Worm (Caenorhabditis elegans) whole organism, young adult: ENCODE measurements around the gene K09G1.2.

Experiments used
- F55B11.4 ChIP-seq: sonication (generic microtip); optimal IDR thresholded peaks from 2 replicates; lab custom pipeline; 2016; ENCODE audit warnings: missing compliant biosample characterization, missing genetic modification characterization, borderline replicate concordance; ENCODE audit not compliant: insufficient read depth
- K12H6.12 ChIP-seq: fragments of 200-800 bp; sonication (Bioruptor generic); optimal IDR thresholded peaks from 2 replicates; lab custom pipeline; 2018; ENCODE audit warnings: mild to moderate bottlenecking, missing genetic modification characterization, missing compliant biosample characterization
- cebp-2 ChIP-seq: fragments of 200-800 bp; sonication (Bioruptor generic); IDR thresholded peaks from 2 replicates; pipeline ENCODE4 v1.3.6; 2022; ENCODE audit warnings: missing genetic modification characterization, missing compliant biosample characterization
- egl-44 ChIP-seq: fragments of 200-800 bp; sonication (Bioruptor generic); IDR thresholded peaks from 2 replicates; pipeline ENCODE4 v1.3.6; 2022; ENCODE audit warnings: missing genetic modification reagents, missing genetic modification characterization, missing compliant biosample characterization
- ets-4 ChIP-seq: fragments of 200-800 bp; sonication (Bioruptor generic); optimal IDR thresholded peaks from 2 replicates; lab custom pipeline; 2018; ENCODE audit warnings: mild to moderate bottlenecking, missing genetic modification characterization, missing compliant biosample characterization
- sea-2 ChIP-seq: fragments of 200-800 bp; sonication (Bioruptor generic); IDR thresholded peaks from 2 replicates; pipeline ENCODE4 v1.3.6; 2022; ENCODE audit warnings: missing genetic modification characterization, missing compliant biosample characterization

DNA sequence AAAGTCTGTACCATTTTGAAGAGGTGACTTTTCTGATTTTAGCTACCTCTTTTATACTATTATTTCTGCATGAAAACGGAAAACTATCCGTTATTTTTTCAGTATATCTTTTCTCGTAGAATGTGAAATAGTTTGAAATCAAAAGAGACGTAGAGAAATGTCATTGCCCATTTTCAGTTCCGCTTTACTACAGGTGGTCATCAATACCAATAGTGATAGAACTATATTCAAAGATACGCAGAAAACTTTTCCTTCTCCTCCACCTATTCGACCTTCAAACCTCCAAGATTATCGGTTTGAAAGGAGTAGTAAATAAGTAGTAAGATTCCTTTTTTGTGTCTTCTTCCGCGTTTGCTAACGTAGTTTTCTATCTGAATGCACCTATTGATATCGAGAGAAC lies 42.9 kb downstream of the K09G1.2 start, which contains the start of gene col-147:
- TF ChIP-seq cebp-2 (no peak), K12H6.12 (no peak), ets-4 (GFP tag; lab: Kevin White, UChicago) (no peak), sea-2 (no peak), F55B11.4 (tag; lab: Kevin White, UChicago) (no peak), egl-44 (GFP tag; lab: Robert Waterston, UW) (no peak)
